Fruit fly (Drosophila melanogaster) S2 (cell line): Measurements from ENCODE around the gene Dcr-1.

Experiments used
- CG8478 ChIP-seq: fragments of >200 bp; optimal IDR thresholded peaks from 2 replicates; lab custom pipeline; 2018
- CTCF ChIP-seq, 2 experiments: fragments of >200 bp; optimal IDR thresholded peaks; 2 replicates each; lab custom pipeline; 2018

Gene Dcr-1

dm6 chr3R:22740930-22741329, at the start of gene Dcr-1, which contains the start of gene CG6985:
Gene Dcr-1, minus strand, starts transcription at chr3R:22741091.
Gene CG6985, plus strand, starts transcription at chr3R:22741150.
- TF ChIP-seq CG8478 (no peak), CTCF (optimal IDR thresholded peaks at IDR 0.05; lab: Kevin White, UChicago) (peak in 1 of 2 experiments; percentile 3)

- TF ChIP-seq CG8478 (no peak), CTCF (optimal IDR thresholded peaks at IDR 0.05; lab: Kevin White, UChicago) (no peak)
These were observed 48.2 kb upstream of the Dcr-1 start for dm6 chr3R:22789106-22789505.

dm6 chr3R:22784674-22785316, 43.9 kb upstream of the Dcr-1 start:
- no peak for TF ChIP-seq CG8478
- TF ChIP-seq CTCF (optimal IDR thresholded peaks at IDR 0.05; lab: Kevin White, UChicago): no peak

- TF ChIP-seq CTCF (optimal IDR thresholded peaks at IDR 0.05; lab: Kevin White, UChicago) (no peak), CG8478 (no peak)
These were observed 40.5 kb upstream of the Dcr-1 start for dm6 chr3R:22781412-22781811.

dm6 chr3R:22780135-22780534, 39.2 kb upstream of the Dcr-1 start:
- TF ChIP-seq CG8478 (no peak), CTCF (optimal IDR thresholded peaks at IDR 0.05; lab: Kevin White, UChicago) (no peak)

dm6 chr3R:22776457-22776856, 35.6 kb upstream of the Dcr-1 start:
- TF ChIP-seq CTCF (optimal IDR thresholded peaks at IDR 0.05; lab: Kevin White, UChicago): no peak
- no peak for TF ChIP-seq CG8478

- TF ChIP-seq CTCF (optimal IDR thresholded peaks at IDR 0.05; lab: Kevin White, UChicago): no peak
- TF ChIP-seq CG8478: no peak
These were observed 30.8 kb upstream of the Dcr-1 start, which contains the start of gene CG43095 for dm6 chr3R:22771670-22772069. Gene CG43095, minus strand, starts transcription at chr3R:22771770.

- TF ChIP-seq CG8478 (no peak), CTCF (optimal IDR thresholded peaks at IDR 0.05; lab: Kevin White, UChicago) (no peak)
These were observed 30.0 kb upstream of the Dcr-1 start, which contains the start of gene CG43094 for dm6 chr3R:22770887-22771286. Gene CG43094, minus strand, starts transcription at chr3R:22770987.

- TF ChIP-seq CTCF (optimal IDR thresholded peaks at IDR 0.05; lab: Kevin White, UChicago) (no peak), CG8478 (no peak)
These were observed 29.3 kb upstream of the Dcr-1 start, which contains the start of gene CG43093 for dm6 chr3R:22770207-22770606. Gene CG43093, minus strand, starts transcription at chr3R:22770307.

- TF ChIP-seq CG8478 (no peak), CTCF (optimal IDR thresholded peaks at IDR 0.05; lab: Kevin White, UChicago) (no peak)
These were observed 28.7 kb upstream of the Dcr-1 start, which contains the start of gene CG43092 for dm6 chr3R:22769567-22769966. Gene CG43092, minus strand, starts transcription at chr3R:22769667.

dm6 chr3R:22768633-22769032, 27.7 kb upstream of the Dcr-1 start, which contains the start of gene CG43091:
Gene CG43091, minus strand, starts transcription at chr3R:22768733.
- TF ChIP-seq CTCF (optimal IDR thresholded peaks at IDR 0.05; lab: Kevin White, UChicago) (no peak), CG8478 (no peak)

dm6 chr3R:22767599-22767998, 26.7 kb upstream of the Dcr-1 start, which contains the start of gene CG13841:
Gene CG13841, minus strand, starts transcription at chr3R:22767699.
- TF ChIP-seq CTCF (optimal IDR thresholded peaks at IDR 0.05; lab: Kevin White, UChicago) (no peak), CG8478 (no peak)

- TF ChIP-seq CG8478 (no peak), CTCF (optimal IDR thresholded peaks at IDR 0.05; lab: Kevin White, UChicago) (no peak)
These were observed 25.2 kb upstream of the Dcr-1 start, which contains the start of gene Nepl15 for dm6 chr3R:22766072-22766471. Gene Nepl15, minus strand, starts transcription at chr3R:22766172.

- no peak for TF ChIP-seq CG8478
- no peak for TF ChIP-seq CTCF (optimal IDR thresholded peaks at IDR 0.05; lab: Kevin White, UChicago)
These were observed 22.7 kb upstream of the Dcr-1 start, which contains the start of gene Nepl14 for dm6 chr3R:22763587-22763986. Gene Nepl14, minus strand, starts transcription at chr3R:22763711.

dm6 chr3R:22760988-22761387, 20.1 kb upstream of the Dcr-1 start, which contains the start of gene Nepl13:
Gene Nepl13, minus strand, starts transcription at chr3R:22761076.
- TF ChIP-seq CTCF (optimal IDR thresholded peaks at IDR 0.05; lab: Kevin White, UChicago) (no peak), CG8478 (no peak)

dm6 chr3R:22757117-22757516, 16.2 kb upstream of the Dcr-1 start:
- TF ChIP-seq CTCF (optimal IDR thresholded peaks at IDR 0.05; lab: Kevin White, UChicago): no peak
- TF ChIP-seq CG8478: no peak
